Worm (Caenorhabditis elegans) whole organism, late embryonic: ENCODE data around the gene srh-220.

Source experiments
- C08G9.2 ChIP-seq: sonication (generic microtip); optimal IDR thresholded peaks from 2 replicates; lab custom pipeline; 2016; ENCODE audit warnings: mild to moderate bottlenecking, missing genetic modification characterization, moderate library complexity, missing compliant biosample characterization
- ama-1 ChIP-seq: fragments of 150-350 bp; optimal IDR thresholded peaks from 2 replicates; lab custom pipeline; 2014
- dve-1 ChIP-seq: sonication (generic microtip); optimal IDR thresholded peaks from 2 replicates; lab custom pipeline; 2017; ENCODE audit warnings: antibody characterized with exemption, mild to moderate bottlenecking, missing genetic modification characterization, missing compliant biosample characterization
- eyg-1 ChIP-seq: sonication (generic microtip); optimal IDR thresholded peaks from 2 replicates; lab custom pipeline; 2016; ENCODE audit warnings: missing genotype, missing genetic modification characterization, missing compliant biosample characterization
- fax-1 ChIP-seq: sonication (generic microtip); optimal IDR thresholded peaks from 2 replicates; lab custom pipeline; 2016; ENCODE audit warnings: missing genotype, missing genetic modification characterization, missing compliant biosample characterization
- hlh-30 ChIP-seq: sonication (generic microtip); optimal IDR thresholded peaks from 2 replicates; lab custom pipeline; 2017; ENCODE audit warnings: antibody characterized with exemption, missing genetic modification characterization, missing compliant biosample characterization; ENCODE audit not compliant: insufficient read depth
- npax-4 ChIP-seq: sonication (generic microtip); optimal IDR thresholded peaks from 2 replicates; lab custom pipeline; 2016; ENCODE audit warnings: missing genetic modification characterization, missing compliant biosample characterization
- pqm-1 ChIP-seq: sonication (generic microtip); optimal IDR thresholded peaks from 2 replicates; lab custom pipeline; 2016; ENCODE audit warnings: missing genetic modification characterization, missing compliant biosample characterization

ce11 chrIV:4014341-4014826 is 36.6 kb upstream of the srh-220 start:
- TF ChIP-seq pqm-1 (tag; lab: Kevin White, UChicago) (no peak), hlh-30 (tag; lab: Kevin White, UChicago) (no peak), eyg-1 (no peak), ama-1 (lab: Kevin White, UChicago) (no peak), dve-1 (tag; lab: Kevin White, UChicago) (no peak), npax-4 (no peak), fax-1 (tag; lab: Kevin White, UChicago) (no peak), C08G9.2 (tag; lab: Kevin White, UChicago) (no peak)
